Worm (Caenorhabditis elegans) whole organism, L1 larva: ENCODE results near the gene itsn-1.
A peak's percentile ranks its signal among the peaks of the same experiment; 100 is the strongest.

Experiments used
- aly-2 ChIP-seq: fragments of 150-350 bp; optimal IDR thresholded peaks from 2 replicates; lab custom pipeline; 2014; ENCODE audit warnings: missing biosample characterization, missing genetic modification characterization
- ces-1 ChIP-seq: fragments of 150-350 bp; optimal IDR thresholded peaks from 2 replicates; lab custom pipeline; 2014; ENCODE audit warnings: missing biosample characterization, missing genetic modification reagents, missing genetic modification characterization
- hlh-4 ChIP-seq: sonication (generic microtip); optimal IDR thresholded peaks from 2 replicates; lab custom pipeline; 2016; ENCODE audit warnings: mild to moderate bottlenecking, missing genetic modification characterization, missing compliant biosample characterization
- lin-13 ChIP-seq: fragments of 150-350 bp; optimal IDR thresholded peaks from 2 replicates; lab custom pipeline; 2014; ENCODE audit warnings: missing biosample characterization, missing genetic modification reagents, missing genetic modification characterization
- lin-39 ChIP-seq: fragments of 150-350 bp; optimal IDR thresholded peaks from 2 replicates; lab custom pipeline; 2014; ENCODE audit warnings: missing biosample characterization, missing genetic modification reagents, missing genetic modification characterization
- lir-3 ChIP-seq: sonication (generic microtip); optimal IDR thresholded peaks from 2 replicates; lab custom pipeline; 2016; ENCODE audit warnings: mild to moderate bottlenecking, missing genetic modification characterization, moderate library complexity, missing compliant biosample characterization; ENCODE audit not compliant: poor library complexity
- nhr-77 ChIP-seq: fragments of 150-350 bp; optimal IDR thresholded peaks from 2 replicates; lab custom pipeline; 2014; ENCODE audit warnings: missing biosample characterization, missing genetic modification characterization
- pqm-1 ChIP-seq: sonication (generic microtip); optimal IDR thresholded peaks from 3 replicates; lab custom pipeline; 2017; ENCODE audit warnings: missing biosample characterization, missing genetic modification characterization
- skn-1 ChIP-seq: fragments of 150-350 bp; optimal IDR thresholded peaks from 2 replicates; lab custom pipeline; 2014; ENCODE audit warnings: missing biosample characterization, missing genetic modification characterization
- swsn-7 ChIP-seq: sonication (generic microtip); optimal IDR thresholded peaks from 2 replicates; lab custom pipeline; 2016; ENCODE audit warnings: missing genetic modification characterization, missing compliant biosample characterization
- unc-130 ChIP-seq: fragments of 150-350 bp; optimal IDR thresholded peaks from 2 replicates; lab custom pipeline; 2017; ENCODE audit warnings: missing biosample characterization, missing genetic modification characterization, inconsistent platforms
- unc-62 ChIP-seq: fragments of 150-350 bp; optimal IDR thresholded peaks from 2 replicates; lab custom pipeline; 2014; ENCODE audit warnings: missing biosample characterization, missing genetic modification reagents, missing genetic modification characterization
- zag-1 ChIP-seq: fragments of 150-350 bp; optimal IDR thresholded peaks from 2 replicates; lab custom pipeline; 2014; ENCODE audit warnings: missing biosample characterization, missing genetic modification characterization

ce11 chrIV:17171732-17172131 is 52.2 kb downstream of the itsn-1 start:
- TF ChIP-seq hlh-4 (tag; lab: Kevin White, UChicago): no peak
- TF ChIP-seq zag-1: no peak
- TF ChIP-seq lin-13 (GFP tag; lab: Kevin White, UChicago): no peak
- TF ChIP-seq unc-62: no peak
- TF ChIP-seq lir-3 (tag; lab: Kevin White, UChicago): no peak
- no peak for TF ChIP-seq unc-130 (tag; lab: Kevin White, UChicago)
- no peak for TF ChIP-seq aly-2
- no peak for TF ChIP-seq lin-39 (tag; lab: Kevin White, UChicago)
- no peak for TF ChIP-seq nhr-77
- TF ChIP-seq swsn-7 (tag; lab: Kevin White, UChicago): no peak
- TF ChIP-seq ces-1 (GFP tag; lab: Kevin White, UChicago): no peak
- TF ChIP-seq skn-1 (tag; lab: Kevin White, UChicago): no peak
- peak; percentile 83 for TF ChIP-seq pqm-1 (tag; lab: Kevin White, UChicago)
